Worm (Caenorhabditis elegans) whole organism, L1 larva: ENCODE measurements around the gene C32D5.14.
A peak's percentile ranks its signal among the peaks of the same experiment; 100 is the strongest.

Source experiments
- Y116A8C.19 ChIP-seq: sonication (generic microtip); optimal IDR thresholded peaks from 2 replicates; lab custom pipeline; 2016; ENCODE audit warnings: missing compliant biosample characterization, missing genetic modification characterization, borderline replicate concordance
- alr-1 ChIP-seq: fragments of 200-800 bp; sonication (Bioruptor generic); optimal IDR thresholded peaks from 2 replicates; lab custom pipeline; 2018; ENCODE audit warnings: borderline replicate concordance, mild to moderate bottlenecking, missing genetic modification characterization, missing compliant biosample characterization
- aly-2 ChIP-seq: fragments of 150-350 bp; optimal IDR thresholded peaks from 2 replicates; lab custom pipeline; 2014; ENCODE audit warnings: missing biosample characterization, missing genetic modification characterization
- ama-1 ChIP-seq: fragments of 150-350 bp; optimal IDR thresholded peaks from 2 replicates; lab custom pipeline; 2014
- ceh-8 ChIP-seq: fragments of 200-800 bp; sonication (Bioruptor generic); optimal IDR thresholded peaks from 2 replicates; lab custom pipeline; 2018; ENCODE audit warnings: mild to moderate bottlenecking, missing genetic modification characterization, moderate library complexity, missing compliant biosample characterization
- ceh-90 ChIP-seq: sonication (generic microtip); optimal IDR thresholded peaks from 2 replicates; lab custom pipeline; 2016; ENCODE audit warnings: missing genetic modification characterization, missing compliant biosample characterization
- ces-1 ChIP-seq: fragments of 150-350 bp; optimal IDR thresholded peaks from 2 replicates; lab custom pipeline; 2014; ENCODE audit warnings: missing biosample characterization, missing genetic modification reagents, missing genetic modification characterization
- dpl-1 ChIP-seq, 3 experiments: fragments of 150-350 bp in 2 of 3; sonication (generic microtip) in 1 of 3; optimal IDR thresholded peaks; 2 replicates each; lab custom pipeline; 2014 to 2017; ENCODE audit warnings: missing biosample characterization in 3 of 3, missing genetic modification characterization in 3 of 3, missing genetic modification reagents in 3 of 3
- dsc-1 ChIP-seq: sonication (generic microtip); optimal IDR thresholded peaks from 2 replicates; lab custom pipeline; 2016; ENCODE audit warnings: mild to moderate bottlenecking, missing genetic modification characterization, missing compliant biosample characterization
- efl-1 ChIP-seq, 4 experiments: fragments of 150-350 bp; optimal IDR thresholded peaks in 3 of 4; peaks in 1 of 4; 1 replicate in 1 of 4; 2 replicates in 3 of 4; lab custom pipeline; 2014; ENCODE audit warnings: missing biosample characterization in 2 of 4, missing genetic modification characterization in 2 of 4, missing genetic modification reagents in 2 of 4
- efl-3 ChIP-seq: fragments of 200-800 bp; sonication (Bioruptor generic); optimal IDR thresholded peaks from 2 replicates; lab custom pipeline; 2018; ENCODE audit warnings: mild to moderate bottlenecking, missing genetic modification characterization, missing compliant biosample characterization
- egl-27 ChIP-seq, 2 experiments: fragments of 150-350 bp in 1 of 2; sonication (generic microtip); optimal IDR thresholded peaks; 3 replicates each; lab custom pipeline; 2017 to 2018; ENCODE audit warnings: missing biosample characterization in 2 of 2, missing genetic modification characterization in 2 of 2, missing genetic modification reagents in 2 of 2
- elt-2 ChIP-seq: sonication (generic microtip); optimal IDR thresholded peaks from 2 replicates; lab custom pipeline; 2016; ENCODE audit warnings: missing genetic modification characterization, mild to moderate bottlenecking, inconsistent platforms, missing compliant biosample characterization, missing genetic modification reagents
- elt-3 ChIP-seq, 6 experiments: fragments of 150-350 bp in 1 of 6; sonication (generic microtip); optimal IDR thresholded peaks; 2 replicates each; lab custom pipeline; 2017 to 2018; ENCODE audit warnings: missing biosample characterization in 6 of 6, missing genetic modification characterization in 6 of 6, inconsistent platforms in 1 of 6
- ets-5 ChIP-seq: fragments of 200-800 bp; sonication (Bioruptor generic); IDR thresholded peaks from 2 replicates; pipeline ENCODE4 v1.3.6; 2022; ENCODE audit warnings: missing genetic modification characterization, missing compliant biosample characterization
- fkh-10 ChIP-seq: sonication (generic microtip); optimal IDR thresholded peaks from 2 replicates; lab custom pipeline; 2017; ENCODE audit warnings: missing biosample characterization, missing genetic modification reagents, missing genetic modification characterization
- fkh-4 ChIP-seq: sonication (generic microtip); optimal IDR thresholded peaks from 2 replicates; lab custom pipeline; 2016; ENCODE audit warnings: missing compliant biosample characterization, missing genetic modification characterization, borderline replicate concordance
- fos-1 ChIP-seq: fragments of 150-350 bp; optimal IDR thresholded peaks from 2 replicates; lab custom pipeline; 2014; ENCODE audit warnings: missing biosample characterization, missing genetic modification characterization
- grh-1 ChIP-seq: fragments of 200-800 bp; sonication (Bioruptor generic); IDR thresholded peaks from 2 replicates; pipeline ENCODE4 v1.3.6; 2022; ENCODE audit warnings: missing genetic modification reagents, missing genetic modification characterization, missing compliant biosample characterization
- hlh-17 ChIP-seq: fragments of 200-800 bp; sonication (Bioruptor generic); optimal IDR thresholded peaks from 2 replicates; lab custom pipeline; 2018; ENCODE audit warnings: missing genetic modification characterization, mild to moderate bottlenecking, missing compliant biosample characterization, moderate library complexity, borderline replicate concordance
- hlh-4 ChIP-seq: sonication (generic microtip); optimal IDR thresholded peaks from 2 replicates; lab custom pipeline; 2016; ENCODE audit warnings: mild to moderate bottlenecking, missing genetic modification characterization, missing compliant biosample characterization
- isw-1 ChIP-seq: fragments of 200-800 bp; sonication (Bioruptor generic); IDR thresholded peaks from 2 replicates; pipeline ENCODE4 v1.3.6; 2022; ENCODE audit warnings: missing genetic modification characterization, missing compliant biosample characterization
- lin-14 ChIP-seq: fragments of 200-800 bp; sonication (Bioruptor generic); optimal IDR thresholded peaks from 2 replicates; lab custom pipeline; 2018; ENCODE audit warnings: mild to moderate bottlenecking, missing genetic modification characterization, moderate library complexity, missing compliant biosample characterization
- lin-39 ChIP-seq: fragments of 150-350 bp; optimal IDR thresholded peaks from 2 replicates; lab custom pipeline; 2014; ENCODE audit warnings: missing biosample characterization, missing genetic modification reagents, missing genetic modification characterization
- lir-3 ChIP-seq: sonication (generic microtip); optimal IDR thresholded peaks from 2 replicates; lab custom pipeline; 2016; ENCODE audit warnings: mild to moderate bottlenecking, missing genetic modification characterization, moderate library complexity, missing compliant biosample characterization; ENCODE audit not compliant: poor library complexity
- lsy-2 ChIP-seq, 2 experiments: fragments of 150-350 bp; optimal IDR thresholded peaks; 2 replicates each; lab custom pipeline; 2014; ENCODE audit warnings: missing biosample characterization in 2 of 2, missing genetic modification characterization in 2 of 2
- mdl-1 ChIP-seq, 2 experiments: fragments of 150-350 bp; optimal IDR thresholded peaks; 2 replicates each; lab custom pipeline; 2014 to 2017; ENCODE audit warnings: missing biosample characterization in 2 of 2, missing genetic modification characterization in 2 of 2, inconsistent platforms in 1 of 2
- mef-2 ChIP-seq: fragments of 150-350 bp; optimal IDR thresholded peaks from 2 replicates; lab custom pipeline; 2014; ENCODE audit warnings: missing biosample characterization, missing genetic modification characterization
- nhr-12 ChIP-seq: sonication (generic microtip); optimal IDR thresholded peaks from 2 replicates; lab custom pipeline; 2017; ENCODE audit warnings: missing biosample characterization, missing genetic modification characterization
- nhr-20 ChIP-seq: sonication (generic microtip); optimal IDR thresholded peaks from 2 replicates; lab custom pipeline; 2016; ENCODE audit warnings: mild to moderate bottlenecking, missing genetic modification characterization, missing compliant biosample characterization
- nhr-237 ChIP-seq: fragments of 150-350 bp; optimal IDR thresholded peaks from 2 replicates; lab custom pipeline; 2014; ENCODE audit warnings: missing biosample characterization, missing genetic modification characterization
- nhr-47 ChIP-seq: sonication (generic microtip); optimal IDR thresholded peaks from 2 replicates; lab custom pipeline; 2016; ENCODE audit warnings: mild to moderate bottlenecking, missing genetic modification characterization, moderate library complexity, missing compliant biosample characterization
- nhr-71 ChIP-seq: sonication (generic microtip); optimal IDR thresholded peaks from 2 replicates; lab custom pipeline; 2016; ENCODE audit warnings: mild to moderate bottlenecking, missing genetic modification characterization, moderate library complexity, missing compliant biosample characterization
- nhr-76 ChIP-seq: sonication (generic microtip); optimal IDR thresholded peaks from 2 replicates; lab custom pipeline; 2017; ENCODE audit warnings: missing biosample characterization, missing genetic modification characterization
- nhr-77 ChIP-seq: fragments of 150-350 bp; optimal IDR thresholded peaks from 2 replicates; lab custom pipeline; 2014; ENCODE audit warnings: missing biosample characterization, missing genetic modification characterization
- nhr-84 ChIP-seq: sonication (generic microtip); optimal IDR thresholded peaks from 2 replicates; lab custom pipeline; 2017; ENCODE audit warnings: missing biosample characterization, missing genetic modification characterization
- nhr-85 ChIP-seq: sonication (generic microtip); peaks from one replicate; lab custom pipeline; 2016; ENCODE audit warnings: missing genetic modification characterization, inconsistent platforms, missing compliant biosample characterization
- nhr-90 ChIP-seq: sonication (generic microtip); optimal IDR thresholded peaks from 2 replicates; lab custom pipeline; 2016; ENCODE audit warnings: mild to moderate bottlenecking, missing genetic modification characterization, missing compliant biosample characterization; ENCODE audit not compliant: poor library complexity
- pqm-1 ChIP-seq: sonication (generic microtip); optimal IDR thresholded peaks from 3 replicates; lab custom pipeline; 2017; ENCODE audit warnings: missing biosample characterization, missing genetic modification characterization
- snpc-4 ChIP-seq: fragments of 150-350 bp; optimal IDR thresholded peaks from 2 replicates; lab custom pipeline; 2014; ENCODE audit warnings: missing biosample characterization, missing genetic modification characterization
- sox-4 ChIP-seq: sonication (generic microtip); optimal IDR thresholded peaks from 2 replicates; lab custom pipeline; 2016; ENCODE audit warnings: missing genetic modification characterization, missing compliant biosample characterization
- sup-37 ChIP-seq: fragments of 200-800 bp; sonication (Bioruptor generic); optimal IDR thresholded peaks from 2 replicates; lab custom pipeline; 2018; ENCODE audit warnings: mild to moderate bottlenecking, missing genetic modification characterization, missing compliant biosample characterization
- swsn-7 ChIP-seq: sonication (generic microtip); optimal IDR thresholded peaks from 2 replicates; lab custom pipeline; 2016; ENCODE audit warnings: missing genetic modification characterization, missing compliant biosample characterization
- tbx-2 ChIP-seq: sonication (generic microtip); optimal IDR thresholded peaks from 2 replicates; lab custom pipeline; 2016; ENCODE audit warnings: missing genetic modification characterization, missing compliant biosample characterization
- tlp-1 ChIP-seq: fragments of 150-350 bp; optimal IDR thresholded peaks from 2 replicates; lab custom pipeline; 2014; ENCODE audit warnings: missing biosample characterization, missing genetic modification characterization
- unc-30 ChIP-seq: sonication (generic microtip); optimal IDR thresholded peaks from 2 replicates; lab custom pipeline; 2017; ENCODE audit warnings: missing biosample characterization, missing genetic modification characterization
- unc-62 ChIP-seq: fragments of 150-350 bp; optimal IDR thresholded peaks from 2 replicates; lab custom pipeline; 2014; ENCODE audit warnings: missing biosample characterization, missing genetic modification reagents, missing genetic modification characterization
- vab-15 ChIP-seq: sonication (generic microtip); optimal IDR thresholded peaks from 2 replicates; lab custom pipeline; 2017; ENCODE audit warnings: missing genotype, mild to moderate bottlenecking, missing genetic modification characterization, missing compliant biosample characterization
- xbp-1 ChIP-seq: sonication (generic microtip); optimal IDR thresholded peaks from 2 replicates; lab custom pipeline; 2016; ENCODE audit warnings: missing genetic modification characterization, missing compliant biosample characterization
- ztf-4 ChIP-seq: fragments of 150-350 bp; optimal IDR thresholded peaks from 2 replicates; lab custom pipeline; 2014; ENCODE audit warnings: missing biosample characterization, missing genetic modification characterization

C32D5.14 gene

DNA sequence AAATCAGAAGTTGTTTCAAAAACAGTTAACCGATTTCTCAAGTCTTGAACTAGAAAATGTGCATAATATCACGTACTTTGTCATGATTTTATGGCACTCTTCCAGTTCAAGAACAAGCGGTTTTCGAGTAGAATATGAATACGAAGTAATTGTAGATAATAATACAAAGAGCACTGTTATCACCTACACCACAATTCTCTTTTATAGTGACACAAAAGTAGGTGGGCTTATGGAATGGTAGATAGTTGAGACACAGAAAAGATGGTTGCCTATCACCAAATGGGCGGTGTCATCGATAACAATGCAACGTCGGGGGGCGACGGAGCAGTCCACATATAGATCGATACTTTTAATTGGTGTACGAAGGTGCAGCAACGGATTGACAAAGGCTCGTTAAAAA lies 6.6 kb upstream of the C32D5.14 start (continued):
- TF ChIP-seq aly-2 (tag; lab: Kevin White, UChicago): no peak
- no peak for TF ChIP-seq grh-1 (GFP tag; lab: Robert Waterston, UW)
- no peak for TF ChIP-seq unc-30 (tag; lab: Kevin White, UChicago)
- TF ChIP-seq nhr-85 (tag; lab: Kevin White, UChicago): no peak
- no peak for TF ChIP-seq mdl-1 (tag; optimal IDR thresholded peaks at IDR 0.05; lab: Kevin White, UChicago)
- no peak for TF ChIP-seq unc-62 (GFP tag; lab: Kevin White, UChicago)
- TF ChIP-seq lin-39: no peak
- TF ChIP-seq egl-27 (tag; optimal IDR thresholded peaks at IDR 0.05; lab: Kevin White, UChicago): no peak
- TF ChIP-seq efl-1 (optimal IDR thresholded peaks at IDR 0.05; lab: Kevin White, UChicago): no peak
- peak in 1 of 2 experiments; percentile 43 for TF ChIP-seq efl-1 (GFP tag; optimal IDR thresholded peaks at IDR 0.05 in 1 of 2; lab: Kevin White, UChicago)
- TF ChIP-seq sup-37 (GFP tag; lab: Kevin White, UChicago): no peak
- no peak for TF ChIP-seq ceh-8 (GFP tag; lab: Kevin White, UChicago)
- no peak for TF ChIP-seq hlh-4 (tag; lab: Kevin White, UChicago)
- TF ChIP-seq lin-14 (GFP tag; lab: Kevin White, UChicago): peak; percentile 33
- no peak for TF ChIP-seq tbx-2 (tag; lab: Kevin White, UChicago)
- peak; percentile 30 for TF ChIP-seq tlp-1 (tag; lab: Kevin White, UChicago)
- TF ChIP-seq dpl-1 (GFP tag; optimal IDR thresholded peaks at IDR 0.05; lab: Kevin White, UChicago): no peak
- TF ChIP-seq elt-3 (tag; optimal IDR thresholded peaks at IDR 0.05; lab: Kevin White, UChicago): no peak
- peak; percentile 14 for TF ChIP-seq nhr-71 (tag; lab: Kevin White, UChicago)
- TF ChIP-seq ces-1 (GFP tag; lab: Kevin White, UChicago): no peak
- no peak for TF ChIP-seq nhr-77
- TF ChIP-seq ama-1 (lab: Kevin White, UChicago): peak; percentile 37
- TF ChIP-seq fos-1 (tag; lab: Kevin White, UChicago): no peak
- TF ChIP-seq nhr-90: peak; percentile 38
- no peak for TF ChIP-seq Y116A8C.19 (tag; lab: Kevin White, UChicago)
- no peak for TF ChIP-seq nhr-237 (tag; lab: Kevin White, UChicago)
- no peak for TF ChIP-seq efl-3 (GFP tag; lab: Kevin White, UChicago)
- no peak for TF ChIP-seq hlh-17 (GFP tag; lab: Kevin White, UChicago)
- TF ChIP-seq elt-2 (tag; lab: Kevin White, UChicago): peak; percentile 95
- no peak for TF ChIP-seq ztf-4 (tag; lab: Kevin White, UChicago)
- no peak for TF ChIP-seq swsn-7 (tag; lab: Kevin White, UChicago)
- no peak for TF ChIP-seq vab-15 (tag; lab: Kevin White, UChicago)
- peak; percentile 4 for TF ChIP-seq nhr-20 (tag; lab: Kevin White, UChicago)
- no peak for TF ChIP-seq sox-4 (tag; lab: Kevin White, UChicago)

DNA sequence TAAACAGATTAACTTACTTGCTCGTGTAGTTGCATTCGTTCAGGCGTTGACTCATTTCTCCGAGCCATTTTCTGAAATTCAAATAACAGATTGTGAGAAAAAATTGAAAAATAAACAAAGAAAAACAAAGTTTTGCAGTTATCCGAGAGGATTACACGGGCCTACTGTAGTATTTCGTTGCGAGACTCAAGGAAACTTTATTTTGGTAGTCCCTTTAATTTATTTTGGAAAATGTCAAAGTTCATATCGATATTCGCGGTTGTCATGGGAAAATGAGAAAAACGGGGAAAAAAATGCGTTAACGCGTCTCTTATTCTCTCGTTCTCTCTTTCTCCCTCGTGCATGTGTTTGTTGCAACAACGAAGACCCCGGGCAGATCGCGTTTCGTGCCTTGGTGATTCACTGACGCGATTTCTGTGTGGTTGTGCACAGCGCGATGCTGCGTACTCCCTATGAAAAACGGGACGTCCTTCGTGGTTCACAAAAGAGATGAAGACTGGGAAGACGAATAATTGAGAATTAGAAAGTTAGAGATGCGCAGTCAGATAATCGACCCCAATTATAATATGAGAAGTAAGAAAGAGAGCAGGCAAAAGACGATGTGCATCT lies 4.0 kb upstream of the C32D5.14 start, which contains the start of gene set-4:
Gene set-4 (minus strand): TSS at position 120 of the 609 bp plus-strand sequence.
- TF ChIP-seq nhr-76 (tag; lab: Kevin White, UChicago) (no peak), Y116A8C.19 (tag; lab: Kevin White, UChicago) (no peak), nhr-90 (peak; percentile 93), nhr-84 (no peak), ets-5 (no peak), lsy-2 (tag; optimal IDR thresholded peaks at IDR 0.05; lab: Kevin White, UChicago) (peak; percentile 94 to 95), xbp-1 (tag; lab: Kevin White, UChicago) (peak; percentile 95), lin-39 (peak; percentile 74), ceh-8 (GFP tag; lab: Kevin White, UChicago) (peak; percentile 86), snpc-4 (peak; percentile 88), mef-2 (tag; lab: Kevin White, UChicago) (peak; percentile 71), elt-3 (tag; optimal IDR thresholded peaks at IDR 0.05; lab: Kevin White, UChicago) (peak in 2 of 6 experiments; percentile 69 to 70), nhr-20 (tag; lab: Kevin White, UChicago) (peak; percentile 97), dsc-1 (tag; lab: Kevin White, UChicago) (peak; percentile 95), lir-3 (tag; lab: Kevin White, UChicago) (peak; percentile 71), fkh-4 (tag; lab: Kevin White, UChicago) (peak; percentile 33), fkh-10 (GFP tag; lab: Kevin White, UChicago) (peak; percentile 91), mdl-1 (tag; optimal IDR thresholded peaks at IDR 0.05; lab: Kevin White, UChicago) (peak; percentile 40 to 93), alr-1 (tag; lab: Kevin White, UChicago) (no peak), ceh-90 (tag; lab: Kevin White, UChicago) (no peak), nhr-47 (tag; lab: Kevin White, UChicago) (peak; percentile 96), nhr-12 (tag; lab: Kevin White, UChicago) (no peak), pqm-1 (tag; lab: Kevin White, UChicago) (no peak), isw-1 (GFP tag; lab: Robert Waterston, UW) (peak; percentile 89)
